Fruit fly (Drosophila melanogaster): ENCODE measurements around the gene CG8003.

The CG8003 gene

dm6 chr3L:10696635-10697412 lies 35.5 kb downstream of the CG8003 start, which contains the start of gene NijA (continued):
- TF ChIP-seq CG31441 (GFP tag; IDR thresholded peaks at IDR 0.05), result peak; percentile 56; the same call in 1 of the 2 replicates
- no peak for TF ChIP-seq ase (GFP tag; IDR thresholded peaks at IDR 0.05)
- TF ChIP-seq CG13894 (tag; optimal IDR thresholded peaks at IDR 0.05), result peak; percentile 19
- TF ChIP-seq CG10979 (tag; optimal IDR thresholded peaks at IDR 0.05), result peak; percentile 51
- TF ChIP-seq slbo (GFP tag; IDR thresholded peaks at IDR 0.05), result peak; percentile 62
- TF ChIP-seq zen (tag; optimal IDR thresholded peaks at IDR 0.05), result no peak
- no peak for TF ChIP-seq Dp (GFP tag; optimal IDR thresholded peaks at IDR 0.05)
- no peak for TF ChIP-seq CG10366 (GFP tag; IDR thresholded peaks at IDR 0.05)
- TF ChIP-seq CG8924 (tag; optimal IDR thresholded peaks at IDR 0.05), result peak; percentile 65
- peak; percentile 29; the same call in 1 of the 2 replicates for TF ChIP-seq lmd (GFP tag; IDR thresholded peaks at IDR 0.05)
- no peak for TF ChIP-seq bcd (GFP tag; optimal IDR thresholded peaks at IDR 0.05)
- peak; percentile 31 for TF ChIP-seq Deaf1 (tag; optimal IDR thresholded peaks at IDR 0.05)
- no peak for TF ChIP-seq CG5180 (GFP tag; optimal IDR thresholded peaks at IDR 0.05)
- peak; percentile 65 for TF ChIP-seq CG18262 (tag; optimal IDR thresholded peaks at IDR 0.05)
- peak; percentile 49 for TF ChIP-seq Drgx (GFP tag; IDR thresholded peaks at IDR 0.05)
- TF ChIP-seq gcm (GFP tag; optimal IDR thresholded peaks at IDR 0.05), result peak; percentile 25
- no peak for TF ChIP-seq sima (GFP tag; optimal IDR thresholded peaks at IDR 0.05)
- no peak for TF ChIP-seq aop (GFP tag; IDR thresholded peaks at IDR 0.05)
- TF ChIP-seq CG4360 (GFP tag; IDR thresholded peaks at IDR 0.05), result no peak
- TF ChIP-seq CG4730 (GFP tag; IDR thresholded peaks at IDR 0.05), result no peak
- TF ChIP-seq CG14710 (tag; optimal IDR thresholded peaks at IDR 0.05), result peak; percentile 32
- no peak for TF ChIP-seq Nf-YB (GFP tag; optimal IDR thresholded peaks at IDR 0.05)
- peak; percentile 38 for TF ChIP-seq PHDP (tag; optimal IDR thresholded peaks at IDR 0.05)
- TF ChIP-seq chif (GFP tag; optimal IDR thresholded peaks at IDR 0.05), result no peak
- TF ChIP-seq ind (GFP tag; optimal IDR thresholded peaks at IDR 0.05), result no peak
- TF ChIP-seq Atf-2 (GFP tag; optimal IDR thresholded peaks at IDR 0.05), result no peak
- peak; percentile 17 for TF ChIP-seq CG10147 (GFP tag; optimal IDR thresholded peaks at IDR 0.05)
- TF ChIP-seq shn (GFP tag; optimal IDR thresholded peaks at IDR 0.05), result no peak
- no peak for TF ChIP-seq zfh1 (GFP tag; IDR thresholded peaks at IDR 0.05)
- TF ChIP-seq lola (GFP tag; optimal IDR thresholded peaks at IDR 0.05), result peak in 1 of 3 experiments; percentile 39
- TF ChIP-seq Eip74EF (GFP tag; optimal IDR thresholded peaks at IDR 0.05), result peak in 1 of 2 experiments; percentile 9
- peak; percentile 80 for TF ChIP-seq gem (tag; optimal IDR thresholded peaks at IDR 0.05)
- 0 out of 2 replicates have a peak, but pooled peaks have one; percentile 22 for TF ChIP-seq Rfx (GFP tag; IDR thresholded peaks at IDR 0.05)
- TF ChIP-seq Ets65A (GFP tag), result no peak
- TF ChIP-seq CG18764 (GFP tag; optimal IDR thresholded peaks at IDR 0.05), result no peak
- no peak for TF ChIP-seq abd-A (tag; optimal IDR thresholded peaks at IDR 0.05)
- TF ChIP-seq CG12769 (tag; optimal IDR thresholded peaks at IDR 0.05), result peak; percentile 25
- TF ChIP-seq Lpt (GFP tag; optimal IDR thresholded peaks at IDR 0.05), result no peak
- TF ChIP-seq CG7556 (GFP tag; optimal IDR thresholded peaks at IDR 0.05), result peak; percentile 55
- peak; percentile 28 for TF ChIP-seq D19A (tag; optimal IDR thresholded peaks at IDR 0.05)
- peak; percentile 48 for TF ChIP-seq CG8388 (GFP tag; optimal IDR thresholded peaks at IDR 0.05)
- peak; percentile 46 for TF ChIP-seq Hmr (GFP tag; optimal IDR thresholded peaks at IDR 0.05)
- no peak for TF ChIP-seq kni (GFP tag; optimal IDR thresholded peaks at IDR 0.05)
- TF ChIP-seq CG15601 (tag; optimal IDR thresholded peaks at IDR 0.05), result peak; percentile 35
- TF ChIP-seq CG2678 (tag; optimal IDR thresholded peaks at IDR 0.05), result peak; percentile 55
- TF ChIP-seq usp (GFP tag; optimal IDR thresholded peaks at IDR 0.05), result no peak
- TF ChIP-seq Hr78 (GFP tag; optimal IDR thresholded peaks at IDR 0.05), result no peak
- peak in 1 of 2 experiments; percentile 38 for TF ChIP-seq bsh (GFP tag; optimal IDR thresholded peaks at IDR 0.05)

Measured in whole organism, embryonic.